Worm (Caenorhabditis elegans) whole organism, L2 larva: ENCODE results near the gene bath-31.

Source experiments
- blmp-1 ChIP-seq: sonication (generic microtip); optimal IDR thresholded peaks from 2 replicates; lab custom pipeline; 2017; ENCODE audit warnings: missing genetic modification characterization, mild to moderate bottlenecking, missing compliant biosample characterization, antibody characterized with exemption, moderate library complexity; ENCODE audit not compliant: insufficient read depth
- ceh-82 ChIP-seq: fragments of 150-350 bp; optimal IDR thresholded peaks from 2 replicates; lab custom pipeline; 2014; ENCODE audit warnings: missing biosample characterization, missing genetic modification characterization
- crh-2 ChIP-seq: sonication (generic microtip); optimal IDR thresholded peaks from 2 replicates; lab custom pipeline; 2017; ENCODE audit warnings: missing biosample characterization, missing genetic modification characterization
- egl-27 ChIP-seq: sonication (generic microtip); optimal IDR thresholded peaks from 3 replicates; lab custom pipeline; 2017; ENCODE audit warnings: missing biosample characterization, missing genetic modification reagents, missing genetic modification characterization
- elt-3 ChIP-seq: sonication (generic microtip); optimal IDR thresholded peaks from 2 replicates; lab custom pipeline; 2017; ENCODE audit warnings: missing biosample characterization, missing genetic modification characterization
- lsy-2 ChIP-seq, 2 experiments: fragments of 150-350 bp in 1 of 2; sonication (generic microtip) in 1 of 2; optimal IDR thresholded peaks; 2 replicates each; lab custom pipeline; 2014 to 2017; ENCODE audit warnings: missing biosample characterization in 2 of 2, missing genetic modification characterization in 2 of 2
- mbf-1 ChIP-seq: sonication (generic microtip); optimal IDR thresholded peaks from 2 replicates; lab custom pipeline; 2017; ENCODE audit warnings: missing biosample characterization, missing genetic modification characterization
- nhr-10 ChIP-seq: sonication (generic microtip); optimal IDR thresholded peaks from 2 replicates; lab custom pipeline; 2017; ENCODE audit warnings: missing biosample characterization, missing genetic modification characterization
- nhr-21 ChIP-seq: fragments of 150-350 bp; optimal IDR thresholded peaks from 2 replicates; lab custom pipeline; 2014; ENCODE audit warnings: missing biosample characterization, missing genetic modification characterization
- sem-4 ChIP-seq: fragments of 150-350 bp; optimal IDR thresholded peaks from 2 replicates; lab custom pipeline; 2014; ENCODE audit warnings: missing biosample characterization, missing genetic modification reagents, missing genetic modification characterization
- skn-1 ChIP-seq: sonication (generic microtip); optimal IDR thresholded peaks from 2 replicates; lab custom pipeline; 2017; ENCODE audit warnings: missing biosample characterization, missing genetic modification characterization
- ztf-11 ChIP-seq: sonication (generic microtip); optimal IDR thresholded peaks from 2 replicates; lab custom pipeline; 2017; ENCODE audit warnings: missing biosample characterization, missing genetic modification characterization
- ztf-4 ChIP-seq: fragments of 150-350 bp; optimal IDR thresholded peaks from 2 replicates; lab custom pipeline; 2014; ENCODE audit warnings: missing biosample characterization, missing genetic modification characterization

ce11 chrII:3714595-3714994 is 17.2 kb upstream of the bath-31 start, which contains the start of gene srh-100:
- TF ChIP-seq blmp-1 (tag; lab: Kevin White, UChicago) (no peak), nhr-10 (tag; lab: Kevin White, UChicago) (no peak), ztf-4 (no peak), mbf-1 (tag; lab: Kevin White, UChicago) (no peak), ztf-11 (tag; lab: Kevin White, UChicago) (no peak), crh-2 (no peak), skn-1 (tag; lab: Kevin White, UChicago) (no peak), nhr-21 (tag; lab: Kevin White, UChicago) (no peak), ceh-82 (tag; lab: Kevin White, UChicago) (no peak), elt-3 (tag; lab: Kevin White, UChicago) (no peak), lsy-2 (tag; optimal IDR thresholded peaks at IDR 0.05; lab: Kevin White, UChicago) (no peak), sem-4 (tag; lab: Kevin White, UChicago) (no peak), egl-27 (tag; lab: Kevin White, UChicago) (no peak)
